Worm (Caenorhabditis elegans) whole organism, young adult: ENCODE results near the gene H04M03.11.

ENCODE experiments used
- B0035.1 ChIP-seq: sonication (generic microtip); optimal IDR thresholded peaks from 2 replicates; lab custom pipeline; 2016; ENCODE audit warnings: missing genetic modification characterization, mild to moderate bottlenecking, missing compliant biosample characterization, missing genotype, missing genetic modification reagents
- C06A6.2 ChIP-seq: fragments of 200-800 bp; sonication (Bioruptor generic); conservative IDR thresholded peaks from 2 replicates; pipeline ENCODE4 v1.3.6; 2022; ENCODE audit warnings: missing genetic modification characterization, missing compliant biosample characterization
- F10E7.11 ChIP-seq: sonication (generic microtip); optimal IDR thresholded peaks from 2 replicates; lab custom pipeline; 2017; ENCODE audit warnings: mild to moderate bottlenecking, missing genetic modification characterization, moderate library complexity, missing compliant biosample characterization
- F37B4.10 ChIP-seq: fragments of 200-800 bp; sonication (Bioruptor generic); IDR thresholded peaks from 2 replicates; pipeline ENCODE4 v1.3.6; 2022; ENCODE audit warnings: missing genetic modification characterization, missing compliant biosample characterization
- F49E8.2 ChIP-seq: sonication (generic microtip); optimal IDR thresholded peaks from 3 replicates; lab custom pipeline; 2017; ENCODE audit warnings: missing genetic modification characterization, mild to moderate bottlenecking, missing compliant biosample characterization, antibody characterized with exemption, moderate library complexity; ENCODE audit not compliant: insufficient read depth
- F57C9.4 ChIP-seq: sonication (generic microtip); optimal IDR thresholded peaks from 2 replicates; lab custom pipeline; 2017; ENCODE audit warnings: mild to moderate bottlenecking, missing genetic modification characterization, missing compliant biosample characterization
- Y56A3A.18 ChIP-seq: fragments of 200-800 bp; sonication (Bioruptor generic); IDR thresholded peaks from 2 replicates; pipeline ENCODE4 v1.3.6; 2022; ENCODE audit warnings: missing genetic modification reagents, missing genetic modification characterization, missing compliant biosample characterization
- akir-1 ChIP-seq: fragments of 200-800 bp; sonication (Bioruptor generic); optimal IDR thresholded peaks from 2 replicates; lab custom pipeline; 2018; ENCODE audit warnings: mild to moderate bottlenecking, missing genetic modification characterization, moderate library complexity, missing compliant biosample characterization
- aptf-3 ChIP-seq: fragments of 200-800 bp; sonication (Bioruptor generic); IDR thresholded peaks from 2 replicates; pipeline ENCODE4 v1.3.6; 2022; ENCODE audit warnings: missing genetic modification characterization, missing compliant biosample characterization
- athp-1 ChIP-seq: sonication (generic microtip); optimal IDR thresholded peaks from 2 replicates; lab custom pipeline; 2017; ENCODE audit warnings: mild to moderate bottlenecking, missing genetic modification characterization, missing compliant biosample characterization
- attf-6 ChIP-seq: fragments of 200-800 bp; sonication (Bioruptor generic); IDR thresholded peaks from 2 replicates; pipeline ENCODE4 v1.3.6; 2022; ENCODE audit warnings: missing genetic modification reagents, missing genetic modification characterization, missing compliant biosample characterization
- cebp-1 ChIP-seq, 2 experiments: fragments of 200-800 bp in 1 of 2; sonication (Bioruptor generic) in 1 of 2; sonication (generic microtip) in 1 of 2; IDR thresholded peaks in 1 of 2; optimal IDR thresholded peaks in 1 of 2; 2 replicates each; pipeline versions ENCODE4 v1.3.6 to Lab custom; 2017 to 2022; ENCODE audit warnings: missing compliant biosample characterization in 2 of 2, missing genetic modification characterization in 2 of 2, mild to moderate bottlenecking in 1 of 2, missing genetic modification reagents in 1 of 2, moderate library complexity in 1 of 2
- cebp-2 ChIP-seq: fragments of 200-800 bp; sonication (Bioruptor generic); IDR thresholded peaks from 2 replicates; pipeline ENCODE4 v1.3.6; 2022; ENCODE audit warnings: missing genetic modification characterization, missing compliant biosample characterization
- ceh-58 ChIP-seq: fragments of 200-800 bp; sonication (Bioruptor generic); IDR thresholded peaks from 2 replicates; pipeline ENCODE4 v1.3.6; 2022; ENCODE audit warnings: missing genetic modification characterization, missing compliant biosample characterization
- ceh-91 ChIP-seq: fragments of 200-800 bp; sonication (Bioruptor generic); IDR thresholded peaks from 2 replicates; pipeline ENCODE4 v1.3.6; 2022; ENCODE audit warnings: missing genetic modification reagents, missing genetic modification characterization, missing compliant biosample characterization
- chd-7 ChIP-seq: sonication (generic microtip); optimal IDR thresholded peaks from 2 replicates; lab custom pipeline; 2016; ENCODE audit warnings: mild to moderate bottlenecking, missing genetic modification characterization, moderate library complexity, missing compliant biosample characterization
- dox-1 ChIP-seq: fragments of 200-800 bp; sonication (Bioruptor generic); IDR thresholded peaks from 2 replicates; pipeline ENCODE4 v1.3.6; 2022; ENCODE audit warnings: missing genetic modification reagents, missing genetic modification characterization, missing compliant biosample characterization
- efl-1 ChIP-seq: fragments of 150-350 bp; optimal IDR thresholded peaks from 2 replicates; lab custom pipeline; 2014; ENCODE audit warnings: missing biosample characterization, missing genetic modification reagents, missing genetic modification characterization
- fkh-3 ChIP-seq: sonication (generic microtip); optimal IDR thresholded peaks from 2 replicates; lab custom pipeline; 2016; ENCODE audit warnings: mild to moderate bottlenecking, missing genetic modification characterization, missing compliant biosample characterization
- hsf-1 ChIP-seq: fragments of 200-800 bp; sonication (Bioruptor generic); IDR thresholded peaks from 2 replicates; pipeline ENCODE4 v1.3.6; 2022; ENCODE audit warnings: missing genetic modification reagents, missing genetic modification characterization, missing compliant biosample characterization
- lin-35 ChIP-seq, 3 experiments: fragments of 150-350 bp in 2 of 3; sonication (generic microtip) in 1 of 3; optimal IDR thresholded peaks; 2 replicates each; lab custom pipeline; 2014 to 2018; ENCODE audit warnings: missing biosample characterization in 3 of 3, missing genetic modification characterization in 3 of 3, missing genetic modification reagents in 3 of 3
- lin-40 ChIP-seq: sonication (generic microtip); optimal IDR thresholded peaks from 2 replicates; lab custom pipeline; 2016; ENCODE audit warnings: missing genetic modification characterization, mild to moderate bottlenecking, missing compliant biosample characterization, missing genotype, missing genetic modification reagents
- lsl-1 ChIP-seq: fragments of 200-800 bp; sonication (Bioruptor generic); optimal IDR thresholded peaks from 2 replicates; lab custom pipeline; 2018; ENCODE audit warnings: mild to moderate bottlenecking, missing genetic modification characterization, moderate library complexity, missing compliant biosample characterization
- madf-6 ChIP-seq: fragments of 200-800 bp; sonication (Bioruptor generic); IDR thresholded peaks from 2 replicates; pipeline ENCODE4 v1.3.6; 2022; ENCODE audit warnings: missing genetic modification reagents, missing genetic modification characterization, missing compliant biosample characterization
- nfya-2 ChIP-seq: fragments of 200-800 bp; sonication (Bioruptor generic); IDR thresholded peaks from 2 replicates; pipeline ENCODE4 v1.3.6; 2022; ENCODE audit warnings: missing genetic modification reagents, missing genetic modification characterization, missing compliant biosample characterization
- nfyb-1 ChIP-seq: fragments of 200-800 bp; sonication (Bioruptor generic); IDR thresholded peaks from 2 replicates; pipeline ENCODE4 v1.3.6; 2022; ENCODE audit warnings: missing genetic modification reagents, missing genetic modification characterization, missing compliant biosample characterization
- nhr-120 ChIP-seq: fragments of 200-800 bp; sonication (Bioruptor generic); IDR thresholded peaks from 2 replicates; pipeline ENCODE4 v1.3.6; 2022; ENCODE audit warnings: missing genetic modification characterization, missing compliant biosample characterization
- pbrm-1 ChIP-seq: fragments of 200-800 bp; sonication (Bioruptor generic); IDR thresholded peaks from 2 replicates; pipeline ENCODE4 v1.3.6; 2022; ENCODE audit warnings: missing genetic modification reagents, missing genetic modification characterization, missing compliant biosample characterization
- sptf-2 ChIP-seq: fragments of 200-800 bp; sonication (Bioruptor generic); optimal IDR thresholded peaks from 2 replicates; lab custom pipeline; 2018; ENCODE audit warnings: mild to moderate bottlenecking, missing genetic modification characterization, missing compliant biosample characterization
- tbp1 ChIP-seq: fragments of 200-800 bp; sonication (Bioruptor generic); optimal IDR thresholded peaks from 2 replicates; lab custom pipeline; 2018; ENCODE audit warnings: mild to moderate bottlenecking, missing genetic modification characterization, missing compliant biosample characterization
- tlf-1 ChIP-seq: fragments of 200-800 bp; sonication (Bioruptor generic); optimal IDR thresholded peaks from 2 replicates; lab custom pipeline; 2018; ENCODE audit warnings: mild to moderate bottlenecking, missing genetic modification characterization, missing compliant biosample characterization
- unc-62 ChIP-seq: fragments of 150-350 bp; optimal IDR thresholded peaks from 2 replicates; lab custom pipeline; 2014; ENCODE audit warnings: missing biosample characterization, missing genetic modification reagents, missing genetic modification characterization
- zim-3 ChIP-seq: sonication (generic microtip); optimal IDR thresholded peaks from 2 replicates; lab custom pipeline; 2017; ENCODE audit warnings: mild to moderate bottlenecking, missing genetic modification characterization, moderate library complexity, missing compliant biosample characterization
- ztf-25 ChIP-seq: fragments of 200-800 bp; sonication (Bioruptor generic); IDR thresholded peaks from 2 replicates; pipeline ENCODE4 v1.3.6; 2022; ENCODE audit warnings: missing genetic modification reagents, missing genetic modification characterization, missing compliant biosample characterization
- ztf-3 ChIP-seq: fragments of 200-800 bp; sonication (Bioruptor generic); optimal IDR thresholded peaks from 2 replicates; lab custom pipeline; 2018; ENCODE audit warnings: mild to moderate bottlenecking, missing genetic modification characterization, missing compliant biosample characterization

The H04M03.11 gene

DNA sequence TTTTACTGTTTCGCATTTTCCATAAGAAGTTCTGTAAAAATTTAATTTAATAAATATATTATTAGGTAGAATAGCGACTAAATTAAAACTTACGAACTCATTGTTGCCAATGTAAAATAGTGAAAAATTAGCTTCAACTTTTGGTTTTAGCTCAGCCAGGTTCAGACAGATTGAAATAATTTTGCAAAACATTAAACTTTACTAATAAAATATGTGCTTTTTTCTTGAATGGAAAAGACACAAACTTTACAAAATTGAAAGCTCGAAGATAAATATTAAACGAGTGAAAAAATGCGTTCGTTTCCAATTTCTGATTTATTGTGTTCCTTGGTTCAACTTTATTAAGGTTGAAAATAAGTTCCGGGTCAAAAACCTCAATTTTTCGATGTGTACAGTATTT, 4.5 kb downstream of the H04M03.11 start, which contains the start of gene srv-22:
Gene srv-22, minus strand, starts transcription at position 101 of the 400 bp plus-strand sequence.
- TF ChIP-seq B0035.1 (tag; lab: Kevin White, UChicago) (no peak), nhr-120 (GFP tag; lab: Robert Waterston, UW) (no peak), lsl-1 (GFP tag; lab: Kevin White, UChicago) (no peak), ceh-58 (GFP tag; lab: Robert Waterston, UW) (no peak), Y56A3A.18 (GFP tag; lab: Robert Waterston, UW) (no peak), ztf-25 (GFP tag; lab: Robert Waterston, UW) (no peak), nfya-2 (GFP tag; lab: Robert Waterston, UW) (no peak), nfyb-1 (GFP tag; lab: Robert Waterston, UW) (no peak), zim-3 (tag; lab: Kevin White, UChicago) (no peak), lin-35 (GFP tag; optimal IDR thresholded peaks at IDR 0.05; lab: Kevin White, UChicago) (no peak), F49E8.2 (tag; lab: Kevin White, UChicago) (no peak), attf-6 (GFP tag; lab: Robert Waterston, UW) (no peak)

DNA sequence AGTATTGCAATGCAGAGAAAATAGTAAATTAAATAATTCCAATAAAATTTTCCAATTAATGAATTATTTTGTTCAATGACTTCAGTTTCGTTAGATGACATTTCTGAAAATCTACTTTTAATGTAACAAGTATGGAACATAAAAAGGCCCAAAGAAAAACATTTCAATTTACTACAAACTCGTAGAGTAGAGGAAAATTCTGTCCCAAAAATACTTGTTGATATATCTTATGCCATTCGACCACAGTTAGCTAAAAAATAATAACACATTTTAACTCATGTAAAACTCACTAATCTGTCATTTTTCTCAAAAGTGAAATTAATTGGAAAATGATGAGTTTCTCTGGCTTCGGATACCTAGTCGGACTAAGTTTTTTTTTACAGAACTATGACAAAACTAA, 7.2 kb downstream of the H04M03.11 start, which contains the start of gene srv-21:
Gene srv-21, minus strand, starts transcription at position 101 of the 400 bp plus-strand sequence.
- TF ChIP-seq chd-7 (tag; lab: Kevin White, UChicago) (no peak), F10E7.11 (tag; lab: Kevin White, UChicago) (no peak), ceh-91 (GFP tag; lab: Robert Waterston, UW) (no peak), dox-1 (GFP tag; lab: Robert Waterston, UW) (no peak), unc-62 (GFP tag; lab: Kevin White, UChicago) (no peak), lsl-1 (GFP tag; lab: Kevin White, UChicago) (no peak)

DNA sequence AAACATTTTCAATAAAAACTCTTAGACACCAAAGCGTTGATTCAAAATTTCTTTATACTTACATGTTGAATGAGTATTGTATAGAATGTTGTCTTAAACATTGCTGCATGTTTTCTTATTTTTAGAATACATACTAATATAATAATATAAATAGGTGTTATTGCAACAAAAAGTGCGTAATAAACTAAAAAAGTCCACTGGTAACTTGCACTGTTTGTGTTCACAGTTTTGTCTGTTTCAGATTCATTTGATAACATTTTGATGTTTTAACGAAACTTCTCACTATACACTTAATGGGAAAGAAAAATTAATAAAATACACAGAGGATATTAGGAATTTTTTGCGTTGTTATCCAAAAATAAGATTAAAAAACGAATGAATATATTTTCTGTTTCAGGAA, 10.6 kb downstream of the H04M03.11 start, which contains the start of gene srv-19:
Gene srv-19, minus strand, starts transcription at position 101 of the 400 bp plus-strand sequence.
- no peak for TF ChIP-seq efl-1 (GFP tag; lab: Kevin White, UChicago)
- TF ChIP-seq tbp1 (GFP tag; lab: Kevin White, UChicago), result no peak
- no peak for TF ChIP-seq cebp-2
- no peak for TF ChIP-seq dox-1 (GFP tag; lab: Robert Waterston, UW)

DNA sequence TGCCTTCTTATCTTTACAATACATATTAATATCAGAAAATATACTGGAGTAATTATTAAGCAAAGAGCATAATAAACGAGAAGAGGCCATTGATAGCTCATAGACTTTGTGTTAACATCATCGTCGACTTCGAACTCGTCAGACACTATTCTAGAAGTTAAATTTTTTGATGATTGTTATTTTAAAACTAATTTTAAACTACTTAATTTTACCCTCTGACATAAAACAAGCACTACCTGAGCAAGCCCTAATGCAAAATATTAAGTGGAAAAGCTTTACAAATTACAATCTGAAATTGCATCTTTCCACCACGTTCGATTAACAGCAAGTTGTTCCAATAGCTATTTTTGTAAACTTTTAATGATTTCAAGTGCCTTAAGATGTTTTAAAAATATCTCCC, 14.3 kb downstream of the H04M03.11 start, which contains the start of gene srv-17:
Gene srv-17, minus strand, starts transcription at position 101 of the 400 bp plus-strand sequence.
- TF ChIP-seq hsf-1 (GFP tag; lab: Robert Waterston, UW) (no peak), ztf-3 (GFP tag; lab: Kevin White, UChicago) (no peak), C06A6.2 (GFP tag; lab: Robert Waterston, UW) (no peak), athp-1 (no peak), F57C9.4 (tag; lab: Kevin White, UChicago) (no peak), ztf-25 (GFP tag; lab: Robert Waterston, UW) (no peak), lin-40 (tag; lab: Kevin White, UChicago) (no peak), F37B4.10 (GFP tag; lab: Robert Waterston, UW) (no peak), nhr-120 (GFP tag; lab: Robert Waterston, UW) (no peak)

DNA sequence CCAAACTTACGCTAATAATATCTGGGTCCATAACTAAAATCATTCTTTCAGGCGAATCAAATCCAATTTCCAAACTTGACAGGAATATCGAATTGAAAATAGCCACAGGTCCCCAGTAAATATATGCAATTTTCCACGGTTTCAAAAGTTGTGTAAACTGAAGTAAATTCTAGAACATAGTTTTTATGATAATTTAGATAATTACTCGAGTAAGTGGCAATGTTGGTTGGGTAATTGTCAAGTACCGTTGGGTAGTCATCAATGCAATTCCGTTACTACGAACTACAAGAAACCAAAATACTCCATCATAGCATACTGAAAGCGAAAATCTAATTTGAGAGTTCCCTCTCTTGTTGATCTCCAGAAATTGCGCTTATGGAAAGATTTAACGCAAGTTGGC, 15.0 kb downstream of the H04M03.11 start:
- TF ChIP-seq tbp1 (GFP tag; lab: Kevin White, UChicago) (no peak), F10E7.11 (tag; lab: Kevin White, UChicago) (no peak), madf-6 (GFP tag; lab: Robert Waterston, UW) (no peak), nfyb-1 (GFP tag; lab: Robert Waterston, UW) (no peak), fkh-3 (tag; lab: Kevin White, UChicago) (no peak), hsf-1 (GFP tag; lab: Robert Waterston, UW) (no peak), sptf-2 (GFP tag; lab: Kevin White, UChicago) (no peak), aptf-3 (no peak), cebp-1 (GFP tag; IDR thresholded peaks at IDR 0.05; lab: Robert Waterston, UW) (no peak), cebp-1 (tag; optimal IDR thresholded peaks at IDR 0.05; lab: Kevin White, UChicago) (no peak), tlf-1 (GFP tag; lab: Kevin White, UChicago) (no peak), akir-1 (GFP tag; lab: Kevin White, UChicago) (no peak), F49E8.2 (tag; lab: Kevin White, UChicago) (no peak), pbrm-1 (GFP tag; lab: Robert Waterston, UW) (no peak)
